Worm (Caenorhabditis elegans): ENCODE measurements around the gene sru-37.
A peak's percentile ranks its signal among the peaks of the same experiment; 100 is the strongest.

Gene sru-37

DNA sequence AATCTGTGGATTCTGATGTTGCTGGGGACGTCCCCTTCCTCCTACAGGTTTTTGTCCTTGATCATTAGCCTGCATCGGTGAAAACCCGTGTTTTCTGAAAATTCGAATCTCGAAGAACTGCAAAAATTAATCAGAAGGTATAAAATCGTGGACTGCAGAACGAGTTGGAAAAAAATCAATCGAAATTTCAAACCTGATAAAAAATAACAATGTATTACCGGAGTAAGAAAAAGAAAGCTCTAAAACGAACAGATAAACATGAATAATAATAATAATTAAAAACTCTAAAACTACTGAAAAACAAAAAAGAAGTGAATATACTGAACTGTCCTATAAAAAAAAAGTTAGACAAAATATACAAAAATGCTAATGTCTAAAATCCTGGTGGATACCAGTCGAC lies 22.3 kb upstream of the sru-37 start, which contains the start of gene F46B6.5:
Gene F46B6.5, minus strand, starts transcription at position 101 of the 400 bp plus-strand sequence.
- TF ChIP-seq ceh-34 (tag; optimal IDR thresholded peaks at IDR 0.05) (no peak), ref-2 (tag; optimal IDR thresholded peaks at IDR 0.05) (no peak), nfya-1 (tag; optimal IDR thresholded peaks at IDR 0.05) (no peak), che-1 (tag; optimal IDR thresholded peaks at IDR 0.05) (no peak), pax-1 (tag; optimal IDR thresholded peaks at IDR 0.05) (no peak), elt-4 (tag; optimal IDR thresholded peaks at IDR 0.05) (no peak), madf-2 (tag; optimal IDR thresholded peaks at IDR 0.05) (no peak)

DNA sequence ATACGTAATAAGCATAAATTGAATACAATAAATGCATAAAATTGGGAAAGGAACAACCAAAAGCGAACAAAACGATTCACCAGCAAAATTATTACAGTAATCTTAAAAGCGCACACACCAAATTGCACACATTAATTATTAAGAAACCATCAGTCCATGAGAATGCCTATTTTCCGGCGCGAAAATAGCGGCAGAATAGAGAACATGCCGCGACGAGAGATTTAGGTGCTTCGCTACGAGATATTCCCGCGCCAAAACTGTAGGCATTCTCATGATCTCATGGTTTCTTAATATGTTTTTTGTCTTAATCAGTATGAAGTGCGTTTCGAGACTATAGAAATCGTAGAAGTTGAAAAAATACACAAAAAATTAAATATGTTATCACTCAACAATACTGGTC lies 21.0 kb upstream of the sru-37 start:
- TF ChIP-seq ceh-18 (tag; optimal IDR thresholded peaks at IDR 0.05) = no peak
- no peak for TF ChIP-seq hlh-15 (tag; optimal IDR thresholded peaks at IDR 0.05)
- TF ChIP-seq ceh-48 (tag; optimal IDR thresholded peaks at IDR 0.05) = no peak
- TF ChIP-seq sdc-2 (tag; optimal IDR thresholded peaks at IDR 0.05) = no peak
- TF ChIP-seq fax-1 (tag; optimal IDR thresholded peaks at IDR 0.05) = no peak
- TF ChIP-seq pat-9 (tag; optimal IDR thresholded peaks at IDR 0.05) = no peak
- TF ChIP-seq C08G9.2 (tag; optimal IDR thresholded peaks at IDR 0.05) = no peak
- no peak for TF ChIP-seq ceh-31 (tag; optimal IDR thresholded peaks at IDR 0.05)
- no peak for TF ChIP-seq ztf-16 (tag; optimal IDR thresholded peaks at IDR 0.05)
- TF ChIP-seq ceh-9 (tag; optimal IDR thresholded peaks at IDR 0.05) = no peak
- no peak for TF ChIP-seq hlh-8 (tag; optimal IDR thresholded peaks at IDR 0.05)
- no peak for TF ChIP-seq unc-42 (tag; optimal IDR thresholded peaks at IDR 0.05)
- no peak for TF ChIP-seq rnt-1 (tag; optimal IDR thresholded peaks at IDR 0.05)
- TF ChIP-seq T23F11.4 (GFP tag; optimal IDR thresholded peaks at IDR 0.05) = no peak
- TF ChIP-seq pros-1 (tag; optimal IDR thresholded peaks at IDR 0.05) = no peak
- no peak for TF ChIP-seq ceh-24 (tag; optimal IDR thresholded peaks at IDR 0.05)
- no peak for TF ChIP-seq npax-4 (tag; optimal IDR thresholded peaks at IDR 0.05)
- TF ChIP-seq K09A11.1 (tag; optimal IDR thresholded peaks at IDR 0.05; ENCODE audit: insufficient read depth) = no peak

DNA sequence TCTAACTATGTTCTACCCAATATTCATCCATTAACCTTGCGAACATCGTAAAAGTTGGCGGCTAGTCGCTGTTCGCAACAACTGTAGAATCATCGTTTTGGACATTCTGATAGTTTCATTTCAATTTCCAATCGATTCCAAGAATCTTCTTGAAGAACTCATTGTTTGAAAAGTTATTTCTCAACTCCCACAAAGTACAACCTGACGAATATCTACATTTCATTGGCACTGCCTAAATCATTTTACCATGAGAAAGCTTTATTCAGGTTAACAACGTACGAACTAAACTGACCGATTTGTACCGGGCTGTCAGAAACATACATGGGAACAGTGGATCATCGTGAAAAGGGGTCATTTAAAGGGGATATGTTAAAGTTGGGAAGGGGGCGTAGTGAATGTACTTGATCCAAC lies 18.5 kb upstream of the sru-37 start, which contains the start of gene F46B6.6:
Gene F46B6.6, minus strand, starts transcription at position 148 of the 411 bp plus-strand sequence.
- TF ChIP-seq ceh-48 (tag; optimal IDR thresholded peaks at IDR 0.05) = no peak
- no peak for TF ChIP-seq unc-55 (GFP tag; optimal IDR thresholded peaks at IDR 0.05)
- no peak for TF ChIP-seq zip-5 (tag; optimal IDR thresholded peaks at IDR 0.05)
- no peak for TF ChIP-seq elt-2 (tag; optimal IDR thresholded peaks at IDR 0.05)
- TF ChIP-seq pha-4 (tag; optimal IDR thresholded peaks at IDR 0.05) = no peak
- TF ChIP-seq hlh-13 (GFP tag; optimal IDR thresholded peaks at IDR 0.05) = no peak
- TF ChIP-seq rnt-1 (tag; optimal IDR thresholded peaks at IDR 0.05) = no peak
- TF ChIP-seq unc-86 (tag; optimal IDR thresholded peaks at IDR 0.05) = no peak
- no peak for TF ChIP-seq pqm-1 (tag; optimal IDR thresholded peaks at IDR 0.05)
- TF ChIP-seq F13H6.1 (tag; optimal IDR thresholded peaks at IDR 0.05) = no peak
- TF ChIP-seq dmd-4 (tag; optimal IDR thresholded peaks at IDR 0.05; ENCODE audit: borderline replicate concordance) = no peak

DNA sequence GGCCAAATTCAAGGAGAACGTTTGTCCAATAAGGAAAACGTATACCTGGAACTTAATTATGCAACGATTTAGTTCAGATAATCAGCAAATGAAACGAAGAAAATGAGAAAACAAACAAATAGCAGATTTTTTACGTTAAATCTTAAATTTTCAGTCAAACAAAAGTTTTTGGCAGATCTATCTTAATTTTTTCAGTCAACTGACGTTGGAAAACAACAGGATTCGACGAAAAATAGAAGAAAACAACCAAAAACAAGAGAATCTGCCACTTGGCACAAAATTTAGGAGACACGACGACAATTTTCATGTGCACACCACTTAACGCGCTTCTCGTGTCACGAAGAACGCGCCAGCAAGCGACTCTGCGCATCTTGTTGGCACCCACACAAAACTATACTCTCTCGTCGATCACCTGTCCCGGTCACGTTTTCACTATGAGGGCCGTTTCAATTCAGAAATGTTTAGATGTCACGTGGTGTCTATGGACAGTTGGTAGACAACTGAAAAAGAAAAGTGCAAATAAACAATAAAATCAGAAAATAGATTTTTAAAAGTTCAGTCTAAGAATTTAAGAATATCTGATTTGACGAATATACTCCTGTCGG lies 15.5 kb upstream of the sru-37 start, which contains the start of gene ztf-7:
Gene ztf-7, minus strand, starts transcription at position 51 of the 605 bp plus-strand sequence.
- TF ChIP-seq unc-55 (GFP tag; optimal IDR thresholded peaks at IDR 0.05) (peak; percentile 74), ceh-30 (tag; optimal IDR thresholded peaks at IDR 0.05) (peak; percentile 42), hlh-13 (GFP tag; optimal IDR thresholded peaks at IDR 0.05) (no peak), npax-4 (tag; optimal IDR thresholded peaks at IDR 0.05) (no peak), ceh-18 (tag; optimal IDR thresholded peaks at IDR 0.05) (peak; percentile 89), unc-86 (tag; optimal IDR thresholded peaks at IDR 0.05) (no peak), hlh-30 (tag; optimal IDR thresholded peaks at IDR 0.05; ENCODE audit: insufficient read depth) (peak; percentile 99), tbx-2 (tag; optimal IDR thresholded peaks at IDR 0.05) (peak; percentile 68), ceh-2 (tag; optimal IDR thresholded peaks at IDR 0.05) (no peak), ceh-31 (tag; optimal IDR thresholded peaks at IDR 0.05) (peak; percentile 80), ceh-9 (tag; optimal IDR thresholded peaks at IDR 0.05) (no peak), pros-1 (tag; optimal IDR thresholded peaks at IDR 0.05) (no peak), hlh-8 (tag; optimal IDR thresholded peaks at IDR 0.05) (no peak), nfya-1 (tag; optimal IDR thresholded peaks at IDR 0.05) (peak; percentile 80), F13H6.1 (tag; optimal IDR thresholded peaks at IDR 0.05) (no peak), rnt-1 (tag; optimal IDR thresholded peaks at IDR 0.05) (peak; percentile 65), pag-3 (tag; optimal IDR thresholded peaks at IDR 0.05; ENCODE audit: borderline replicate concordance) (no peak), ceh-34 (tag; optimal IDR thresholded peaks at IDR 0.05) (peak; percentile 4), ets-4 (tag; optimal IDR thresholded peaks at IDR 0.05) (peak; percentile 35), ceh-22 (tag; optimal IDR thresholded peaks at IDR 0.05) (no peak), ztf-16 (tag; optimal IDR thresholded peaks at IDR 0.05) (no peak), ceh-14 (tag; optimal IDR thresholded peaks at IDR 0.05) (no peak)
